Worm (Caenorhabditis elegans): ENCODE measurements around the gene srbc-12.
"Not testable (repeated sequence)": the region's sequence is repeated elsewhere in the genome, so short reads cannot be mapped to it uniquely, and the experiment has no call there.

DNA sequence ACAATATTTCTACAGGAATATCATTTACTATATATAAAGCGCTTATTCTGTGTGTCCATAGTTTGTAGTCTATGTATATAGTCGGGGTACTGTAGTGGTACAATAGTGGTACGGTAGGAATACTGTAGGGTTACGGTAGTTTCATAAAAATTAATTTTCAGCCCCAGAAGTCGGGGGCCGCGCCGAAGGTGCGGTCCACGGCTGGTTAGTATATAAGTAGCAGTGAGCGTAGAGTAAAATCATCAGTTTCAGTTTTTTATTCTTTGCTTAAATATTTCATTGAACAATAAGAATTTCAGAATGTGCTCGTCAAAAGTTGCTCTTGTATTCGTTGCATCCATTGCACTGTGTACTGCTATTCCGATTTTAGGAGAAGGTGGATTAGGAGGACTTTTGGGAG lies 41.2 kb downstream of the srbc-12 start, which contains the start of gene srlf-22:
- TF ChIP-seq nhr-237 (tag; optimal IDR thresholded peaks at IDR 0.05); rnt-1 (tag; optimal IDR thresholded peaks at IDR 0.05); tbx-2 (tag; optimal IDR thresholded peaks at IDR 0.05); nhr-12 (tag; optimal IDR thresholded peaks at IDR 0.05); sptf-1 (tag; optimal IDR thresholded peaks at IDR 0.05); lsy-2 (tag; optimal IDR thresholded peaks at IDR 0.05); egl-27 (tag; optimal IDR thresholded peaks at IDR 0.05); zag-1 (tag; optimal IDR thresholded peaks at IDR 0.05); mef-2 (tag; optimal IDR thresholded peaks at IDR 0.05); ceh-82 (tag; optimal IDR thresholded peaks at IDR 0.05); nhr-77 (tag; optimal IDR thresholded peaks at IDR 0.05); lin-15B (tag; optimal IDR thresholded peaks at IDR 0.05); unc-62 (GFP tag; optimal IDR thresholded peaks at IDR 0.05); unc-130 (tag; optimal IDR thresholded peaks at IDR 0.05): not testable (repeated sequence)

Measured in whole organism, L1 larva.